Fruit fly (Drosophila melanogaster) whole organism, wandering third instar larva: ENCODE results near the gene comm3.

ENCODE experiments used
- CG32264 ChIP-seq: fragments of 200-800 bp; sonication (Bioruptor generic); optimal IDR thresholded peaks from 2 replicates; lab custom pipeline; 2016; ENCODE audit warnings: missing biosample characterization, missing genetic modification characterization
- Hnf4 ChIP-seq: fragments of 200-800 bp; sonication (Bioruptor generic); optimal IDR thresholded peaks from 2 replicates; lab custom pipeline; 2016; ENCODE audit warnings: missing biosample characterization, mild to moderate bottlenecking, missing genetic modification characterization
- Jra ChIP-seq: sonication (Bioruptor generic); optimal IDR thresholded peaks from 2 replicates; lab custom pipeline; 2016; ENCODE audit warnings: missing biosample characterization, missing genetic modification characterization
- Mio ChIP-seq: sonication (Bioruptor generic); optimal IDR thresholded peaks from 2 replicates; lab custom pipeline; 2016; ENCODE audit warnings: missing biosample characterization, missing genetic modification characterization
- Myc ChIP-seq: fragments of >200 bp; optimal IDR thresholded peaks from 2 replicates; lab custom pipeline; 2017
- N ChIP-seq: fragments of >200 bp; optimal IDR thresholded peaks from 2 replicates; lab custom pipeline; 2018; ENCODE audit warnings: missing biosample characterization, missing external identifiers, missing genetic modification characterization
- br ChIP-seq: fragments of 200-800 bp; sonication (Bioruptor generic); optimal IDR thresholded peaks from 2 replicates; lab custom pipeline; 2016; ENCODE audit warnings: missing biosample characterization, missing genetic modification characterization
- ey ChIP-seq: fragments of 200-800 bp; sonication (Bioruptor generic); optimal IDR thresholded peaks from 2 replicates; lab custom pipeline; 2016; ENCODE audit warnings: missing biosample characterization, missing genetic modification characterization
- h ChIP-seq: fragments of 200-800 bp; sonication (Bioruptor generic); optimal IDR thresholded peaks from 3 replicates; lab custom pipeline; 2016; ENCODE audit warnings: missing biosample characterization, mild to moderate bottlenecking, missing genetic modification characterization
- psq ChIP-seq: fragments of 200-800 bp; sonication (Bioruptor generic); optimal IDR thresholded peaks from 3 replicates; lab custom pipeline; 2017; ENCODE audit warnings: missing biosample characterization, mild to moderate bottlenecking, missing genetic modification characterization, moderate library complexity
- rgr ChIP-seq: fragments of 200-800 bp; sonication (Bioruptor generic); optimal IDR thresholded peaks from 3 replicates; lab custom pipeline; 2016; ENCODE audit warnings: missing biosample characterization, mild to moderate bottlenecking, missing genetic modification characterization
- tai ChIP-seq: sonication (Bioruptor generic); optimal IDR thresholded peaks from 2 replicates; lab custom pipeline; 2016; ENCODE audit warnings: missing biosample characterization, missing genetic modification characterization
- usp ChIP-seq: fragments of >200 bp; optimal IDR thresholded peaks from 2 replicates; lab custom pipeline; 2017; ENCODE audit warnings: missing biosample characterization, missing genetic modification characterization

- TF ChIP-seq rgr (GFP tag; lab: Kevin White, UChicago): no peak
- TF ChIP-seq Jra (GFP tag; lab: Kevin White, UChicago): no peak
- TF ChIP-seq usp: no peak
- no peak for TF ChIP-seq Myc (lab: Kevin White, UChicago)
- TF ChIP-seq br: no peak
- no peak for TF ChIP-seq h (GFP tag; lab: Kevin White, UChicago)
- TF ChIP-seq ey (GFP tag; lab: Kevin White, UChicago): no peak
- no peak for TF ChIP-seq psq (GFP tag; lab: Kevin White, UChicago)
- no peak for TF ChIP-seq Hnf4 (GFP tag; lab: Kevin White, UChicago)
- TF ChIP-seq CG32264: no peak
- TF ChIP-seq tai (GFP tag; lab: Kevin White, UChicago): no peak
- no peak for TF ChIP-seq N (GFP tag; lab: Kevin White, UChicago)
- no peak for TF ChIP-seq Mio
These were observed 57.8 kb downstream of the comm3 start for dm6 chr3L:15589746-15590145.
